Worm (Caenorhabditis elegans): ENCODE results near the gene dnj-5.

DNA sequence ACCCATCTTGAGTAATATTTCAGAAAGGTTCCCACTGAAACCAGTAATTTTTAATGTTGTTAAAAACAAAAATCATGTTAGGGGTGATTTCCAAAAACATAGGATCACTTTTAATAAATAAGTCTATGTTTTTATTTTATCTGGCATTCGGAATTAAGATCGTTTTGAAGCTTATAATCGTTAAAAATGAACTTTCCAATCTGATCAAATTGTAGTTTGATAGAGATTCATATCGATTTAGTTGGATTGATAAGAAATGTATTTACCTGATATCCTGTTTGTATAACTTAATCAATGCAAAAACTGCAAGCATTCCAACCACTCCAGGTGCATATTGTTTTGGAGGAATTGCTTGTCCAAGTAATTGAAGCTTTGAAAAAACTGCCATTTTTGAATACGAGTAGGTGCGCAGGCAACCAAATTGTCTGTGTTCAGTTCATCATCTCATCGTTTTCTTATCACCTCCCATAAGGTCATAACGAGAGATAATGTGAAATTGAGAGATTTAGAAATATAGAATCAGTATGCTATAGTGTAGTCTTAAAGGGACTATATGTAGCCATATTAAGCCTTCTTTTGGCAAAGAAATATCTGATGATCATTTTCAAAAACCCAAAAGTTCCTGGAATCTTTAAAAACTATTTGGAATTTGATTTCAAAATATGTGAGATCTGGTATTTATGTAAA lies 29.4 kb upstream of the dnj-5 start, which contains the start of gene pmp-2:
- TF ChIP-seq fax-1 (tag; optimal IDR thresholded peaks at IDR 0.05) (no peak), Y22D7AL.16 (tag; optimal IDR thresholded peaks at IDR 0.05) (no peak), unc-55 (GFP tag; optimal IDR thresholded peaks at IDR 0.05) (no peak), pat-9 (tag; optimal IDR thresholded peaks at IDR 0.05) (no peak), pax-1 (tag; optimal IDR thresholded peaks at IDR 0.05) (no peak), odd-2 (tag; optimal IDR thresholded peaks at IDR 0.05) (no peak), ceh-24 (tag; optimal IDR thresholded peaks at IDR 0.05) (no peak), syd-9 (tag; optimal IDR thresholded peaks at IDR 0.05) (no peak), nhr-11 (tag; optimal IDR thresholded peaks at IDR 0.05) (no peak), nfya-1 (tag; optimal IDR thresholded peaks at IDR 0.05) (no peak), ceh-34 (tag; optimal IDR thresholded peaks at IDR 0.05) (no peak)
